Worm (Caenorhabditis elegans) whole organism, midembryonic: ENCODE results near the gene nstp-5.

ENCODE experiments used
- flt-1 ChIP-seq: fragments of 200-800 bp; sonication (Bioruptor generic); IDR thresholded peaks from 2 replicates; pipeline ENCODE4 v1.3.6; 2022; ENCODE audit warnings: missing genetic modification characterization, missing compliant biosample characterization
- klf-2 ChIP-seq: fragments of 200-800 bp; sonication (Bioruptor generic); conservative IDR thresholded peaks from 2 replicates; pipeline ENCODE4 v1.3.6; 2022; ENCODE audit warnings: missing genetic modification reagents, missing genetic modification characterization, missing compliant biosample characterization
- ztf-29 ChIP-seq: fragments of 200-800 bp; sonication (Bioruptor generic); IDR thresholded peaks from 2 replicates; pipeline ENCODE4 v1.3.6; 2022; ENCODE audit warnings: missing genetic modification reagents, missing genetic modification characterization, missing compliant biosample characterization

- TF ChIP-seq klf-2 (GFP tag; lab: Robert Waterston, UW) (no peak), ztf-29 (GFP tag; lab: Robert Waterston, UW) (no peak), flt-1 (no peak)
Measured at ce11 chrIV:12879557-12879956, 24.2 kb downstream of the nstp-5 start, which contains the start of gene ZK896.5.
